Worm (Caenorhabditis elegans): ENCODE measurements around the gene T19B10.2.

DNA sequence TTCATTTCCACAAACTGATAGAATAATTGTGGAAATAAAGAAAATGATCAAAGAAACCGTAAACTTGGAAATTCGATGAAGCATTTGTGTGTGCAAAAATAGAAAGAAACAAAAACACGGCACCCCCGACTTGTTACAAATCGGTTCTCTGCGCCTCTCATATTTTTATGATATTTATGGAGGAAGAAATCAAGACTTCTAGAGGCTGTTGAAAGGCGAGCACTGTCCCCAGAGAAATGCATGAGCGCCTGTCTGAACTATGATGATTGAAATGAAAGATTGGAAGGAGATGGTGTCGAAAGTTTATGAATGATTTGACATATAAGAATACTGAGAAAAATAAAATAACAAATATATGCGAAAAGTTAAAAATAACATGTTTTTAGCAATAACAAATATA is 37.8 kb downstream of the T19B10.2 start, which contains the start of gene lgc-36:
- TF ChIP-seq nhr-90 (tag; optimal IDR thresholded peaks at IDR 0.05; ENCODE audit: poor library complexity) (no peak), grh-1 (GFP tag; IDR thresholded peaks at IDR 0.05) (no peak), ces-1 (GFP tag; optimal IDR thresholded peaks at IDR 0.05) (no peak), pqm-1 (tag; optimal IDR thresholded peaks at IDR 0.05) (no peak), nhr-11 (tag; optimal IDR thresholded peaks at IDR 0.05) (no peak), lin-39 (tag; optimal IDR thresholded peaks at IDR 0.05) (no peak), unc-62 (GFP tag; optimal IDR thresholded peaks at IDR 0.05) (no peak)

Measured in whole organism, L1 larva.